Worm (Caenorhabditis elegans) whole organism, early embryonic: ENCODE measurements around the gene let-92.

Experiments
- F13C5.2 ChIP-seq: sonication (generic microtip); optimal IDR thresholded peaks from 2 replicates; lab custom pipeline; 2017; ENCODE audit warnings: mild to moderate bottlenecking, missing genetic modification characterization, inconsistent platforms, missing compliant biosample characterization
- ama-1 ChIP-seq: fragments of 150-350 bp; optimal IDR thresholded peaks from 2 replicates; lab custom pipeline; 2014
- ceh-13 ChIP-seq: fragments of 200-800 bp; sonication (Bioruptor generic); optimal IDR thresholded peaks from 2 replicates; lab custom pipeline; 2018; ENCODE audit warnings: mild to moderate bottlenecking, missing genetic modification characterization, missing compliant biosample characterization
- ets-7 ChIP-seq: sonication (generic microtip); optimal IDR thresholded peaks from 2 replicates; lab custom pipeline; 2016; ENCODE audit warnings: missing genotype, missing genetic modification characterization, missing compliant biosample characterization
- flt-1 ChIP-seq: fragments of 200-800 bp; sonication (Bioruptor generic); IDR thresholded peaks from 2 replicates; pipeline ENCODE4 v1.3.6; 2022; ENCODE audit warnings: missing genetic modification characterization, missing compliant biosample characterization
- hmg-4 ChIP-seq: fragments of 200-800 bp; sonication (Bioruptor generic); optimal IDR thresholded peaks from 2 replicates; lab custom pipeline; 2018; ENCODE audit warnings: mild to moderate bottlenecking, missing genetic modification characterization, missing compliant biosample characterization
- hnd-1 ChIP-seq: sonication (generic microtip); optimal IDR thresholded peaks from 2 replicates; lab custom pipeline; 2016; ENCODE audit warnings: missing genetic modification characterization, missing compliant biosample characterization
- pes-1 ChIP-seq: fragments of 200-800 bp; sonication (Bioruptor generic); IDR thresholded peaks from 2 replicates; pipeline ENCODE4 v1.3.6; 2022; ENCODE audit warnings: missing genetic modification reagents, missing genetic modification characterization, missing compliant biosample characterization
- scrt-1 ChIP-seq: fragments of 200-800 bp; sonication (Bioruptor generic); IDR thresholded peaks from 2 replicates; pipeline ENCODE4 v1.3.6; 2022; ENCODE audit warnings: missing genetic modification characterization, missing compliant biosample characterization
- sea-1 ChIP-seq: fragments of 200-800 bp; sonication (Bioruptor generic); conservative IDR thresholded peaks from 2 replicates; pipeline ENCODE4 v1.3.6; 2022; ENCODE audit warnings: missing genetic modification characterization, missing compliant biosample characterization
- tbx-11 ChIP-seq: fragments of 200-800 bp; sonication (Bioruptor generic); IDR thresholded peaks from 2 replicates; pipeline ENCODE4 v1.3.6; 2022; ENCODE audit warnings: missing genetic modification characterization, missing compliant biosample characterization
- tbx-37 ChIP-seq: fragments of 200-800 bp; sonication (Bioruptor generic); conservative IDR thresholded peaks from 2 replicates; pipeline ENCODE4 v1.3.6; 2022; ENCODE audit warnings: missing genetic modification reagents, missing genetic modification characterization, missing compliant biosample characterization

- no peak for TF ChIP-seq ama-1 (lab: Kevin White, UChicago)
- no peak for TF ChIP-seq F13C5.2 (tag; lab: Kevin White, UChicago)
- no peak for TF ChIP-seq tbx-37 (GFP tag; lab: Robert Waterston, UW)
- no peak for TF ChIP-seq pes-1 (GFP tag; lab: Robert Waterston, UW)
- no peak for TF ChIP-seq hmg-4 (GFP tag; lab: Kevin White, UChicago)
- no peak for TF ChIP-seq hnd-1 (tag; lab: Kevin White, UChicago)
- no peak for TF ChIP-seq ceh-13 (GFP tag; lab: Kevin White, UChicago)
- TF ChIP-seq sea-1 (GFP tag; lab: Robert Waterston, UW) = no peak
- no peak for TF ChIP-seq ets-7
- no peak for TF ChIP-seq flt-1 (GFP tag; lab: Robert Waterston, UW)
- TF ChIP-seq tbx-11 (GFP tag; lab: Robert Waterston, UW) = no peak
- TF ChIP-seq scrt-1 (GFP tag; lab: Robert Waterston, UW) = no peak
These were observed 3.5 kb upstream of the let-92 start, which contains the start of gene tag-30 for ce11 chrIV:11854777-11855176.
